Worm (Caenorhabditis elegans) whole organism, late embryonic: ENCODE measurements around the gene pho-13.

Experiments used
- gmeb-2 ChIP-seq: sonication (generic microtip); optimal IDR thresholded peaks from 2 replicates; lab custom pipeline; 2016; ENCODE audit warnings: missing genetic modification characterization, inconsistent platforms, missing compliant biosample characterization
- unc-86 ChIP-seq: sonication (generic microtip); optimal IDR thresholded peaks from 2 replicates; lab custom pipeline; 2016; ENCODE audit warnings: missing genetic modification characterization, missing compliant biosample characterization

ce11 chrII:8789828-8790558 lies 16.8 kb downstream of the pho-13 start, which contains the start of gene F07H5.13:
- TF ChIP-seq gmeb-2 (no peak), unc-86 (tag; lab: Kevin White, UChicago) (no peak)
